Fruit fly (Drosophila melanogaster) whole organism, adult: Measurements from ENCODE around the gene eIF3d1.

ENCODE experiments used
- CG5204 ChIP-seq: fragments of 200-800 bp; sonication (Bioruptor generic); optimal IDR thresholded peaks from 2 replicates; lab custom pipeline; 2016; ENCODE audit warnings: missing biosample characterization, missing genetic modification characterization
- Mnt ChIP-seq: fragments of 200-800 bp; sonication (Bioruptor generic); optimal IDR thresholded peaks from 2 replicates; lab custom pipeline; 2016; ENCODE audit warnings: missing biosample characterization, mild to moderate bottlenecking, missing genetic modification characterization
- cnc ChIP-seq, 2 experiments: fragments of >200 bp; optimal IDR thresholded peaks; 2 replicates each; lab custom pipeline; 2017
- kay ChIP-seq: fragments of 200-800 bp; sonication (Bioruptor generic); peaks from one replicate; lab custom pipeline; 2016; ENCODE audit warnings: missing biosample characterization, missing genetic modification characterization, borderline replicate concordance
- tj ChIP-seq: fragments of 200-800 bp; sonication (Bioruptor generic); optimal IDR thresholded peaks from 3 replicates; lab custom pipeline; 2017; ENCODE audit warnings: missing biosample characterization, mild to moderate bottlenecking, missing genetic modification characterization, moderate library complexity

DNA sequence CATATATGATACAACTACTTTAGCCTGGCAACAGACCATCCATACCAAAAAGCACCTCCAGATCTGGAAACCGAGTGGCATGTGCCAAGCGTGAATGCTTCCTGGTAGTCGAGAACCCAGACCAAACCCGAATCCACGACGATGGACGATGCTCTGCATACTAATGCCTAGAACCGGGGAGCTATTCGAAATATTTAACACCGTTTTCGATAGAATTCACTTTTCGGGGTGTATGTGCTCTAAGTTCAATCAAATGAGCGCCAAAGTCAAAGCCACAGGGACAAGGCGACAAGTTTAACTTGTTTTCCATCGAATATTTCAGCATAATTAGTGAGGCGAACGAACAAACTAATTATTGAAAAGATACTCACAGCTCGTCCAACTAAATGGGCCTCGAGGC is 17.1 kb upstream of the eIF3d1 start:
- no peak for TF ChIP-seq CG5204
- TF ChIP-seq cnc (optimal IDR thresholded peaks at IDR 0.05; lab: Kevin White, UChicago) = no peak
- TF ChIP-seq kay (GFP tag; lab: Kevin White, UChicago) = no peak
- TF ChIP-seq tj (GFP tag; lab: Kevin White, UChicago) = no peak
- TF ChIP-seq Mnt (GFP tag; lab: Kevin White, UChicago) = no peak
